Worm (Caenorhabditis elegans): ENCODE results near the gene mes-6.

- TF ChIP-seq lin-13 (GFP tag; optimal IDR thresholded peaks at IDR 0.05) (no peak), blmp-1 (tag; optimal IDR thresholded peaks at IDR 0.05; ENCODE audit: insufficient read depth) (no peak)
Observed at ce11 chrIV:8542272-8542671, 31.2 kb downstream of the mes-6 start.
